Worm (Caenorhabditis elegans) whole organism, L3 larva: Measurements from ENCODE around the gene K12H6.7.

ENCODE experiments used
- R02D3.7 ChIP-seq: fragments of 150-350 bp; optimal IDR thresholded peaks from 2 replicates; lab custom pipeline; 2014; ENCODE audit warnings: missing biosample characterization, missing genetic modification characterization
- ZK546.5 ChIP-seq: sonication (generic microtip); optimal IDR thresholded peaks from 2 replicates; lab custom pipeline; 2017; ENCODE audit warnings: missing biosample characterization, missing genetic modification characterization
- ama-1 ChIP-seq: fragments of 150-350 bp; optimal IDR thresholded peaks from 2 replicates; lab custom pipeline; 2018
- ceh-28 ChIP-seq: fragments of 150-350 bp; optimal IDR thresholded peaks from 2 replicates; lab custom pipeline; 2014; ENCODE audit warnings: missing biosample characterization, missing genetic modification reagents, missing genetic modification characterization
- elt-2 ChIP-seq: sonication (generic microtip); optimal IDR thresholded peaks from 2 replicates; lab custom pipeline; 2016; ENCODE audit warnings: missing genetic modification reagents, mild to moderate bottlenecking, missing genetic modification characterization, missing compliant biosample characterization
- elt-3 ChIP-seq, 3 experiments: fragments of 150-350 bp in 1 of 3; sonication (generic microtip) in 2 of 3; optimal IDR thresholded peaks; 2 replicates in 2 of 3; 4 replicates in 1 of 3; lab custom pipeline; 2014 to 2017; ENCODE audit warnings: missing biosample characterization in 3 of 3, missing genetic modification characterization in 3 of 3
- lsy-12 ChIP-seq: sonication (generic microtip); optimal IDR thresholded peaks from 2 replicates; lab custom pipeline; 2016; ENCODE audit warnings: mild to moderate bottlenecking, missing genetic modification characterization, missing compliant biosample characterization
- nhr-11 ChIP-seq: fragments of 150-350 bp; optimal IDR thresholded peaks from 2 replicates; lab custom pipeline; 2014; ENCODE audit warnings: missing biosample characterization, missing genetic modification characterization
- nhr-28 ChIP-seq: fragments of 150-350 bp; optimal IDR thresholded peaks from 2 replicates; lab custom pipeline; 2014; ENCODE audit warnings: missing biosample characterization, missing genetic modification characterization
- skn-1 ChIP-seq: fragments of 150-350 bp; optimal IDR thresholded peaks from 2 replicates; lab custom pipeline; 2014; ENCODE audit warnings: missing biosample characterization, missing genetic modification characterization
- snpc-4 ChIP-seq: fragments of 150-350 bp; optimal IDR thresholded peaks from 2 replicates; lab custom pipeline; 2014; ENCODE audit warnings: missing biosample characterization, missing genetic modification characterization
- unc-39 ChIP-seq: sonication (generic microtip); optimal IDR thresholded peaks from 4 replicates; lab custom pipeline; 2017; ENCODE audit warnings: missing biosample characterization, missing genetic modification characterization
- ztf-11 ChIP-seq: fragments of 150-350 bp; optimal IDR thresholded peaks from 2 replicates; lab custom pipeline; 2014; ENCODE audit warnings: missing biosample characterization, missing genetic modification characterization
- ztf-4 ChIP-seq: fragments of 150-350 bp; optimal IDR thresholded peaks from 2 replicates; lab custom pipeline; 2014; ENCODE audit warnings: missing biosample characterization, missing genetic modification characterization

DNA sequence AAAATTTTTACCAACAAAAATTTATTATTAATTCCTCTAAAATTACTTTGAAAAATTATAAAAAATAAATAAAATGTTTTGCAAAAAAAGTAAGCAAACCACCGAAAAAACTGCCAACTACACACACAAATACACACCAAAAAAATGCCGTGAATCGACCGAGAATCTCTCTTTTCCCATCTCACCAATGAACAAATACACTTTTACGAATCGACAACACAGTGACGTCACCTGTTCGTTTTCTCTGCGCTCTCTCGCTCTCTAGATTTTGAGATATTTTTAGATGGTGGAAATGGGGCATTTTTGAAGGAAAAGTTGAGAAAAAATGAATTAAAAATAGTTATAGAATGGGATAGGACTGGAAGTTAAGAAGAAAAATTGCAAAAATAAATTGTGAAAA is 4.7 kb downstream of the K12H6.7 start:
- TF ChIP-seq elt-3 (tag; optimal IDR thresholded peaks at IDR 0.05; lab: Kevin White, UChicago), result no peak
- no peak for TF ChIP-seq nhr-28 (tag; lab: Kevin White, UChicago)
- TF ChIP-seq R02D3.7 (tag; lab: Kevin White, UChicago), result no peak
- no peak for TF ChIP-seq lsy-12 (tag; lab: Kevin White, UChicago)
- no peak for TF ChIP-seq ZK546.5
- peak; percentile 6 for TF ChIP-seq elt-2 (tag; lab: Kevin White, UChicago)
- no peak for TF ChIP-seq ceh-28 (tag; lab: Kevin White, UChicago)
- no peak for TF ChIP-seq snpc-4 (tag; lab: Kevin White, UChicago)
- no peak for TF ChIP-seq nhr-11 (tag; lab: Kevin White, UChicago)
- no peak for TF ChIP-seq skn-1 (tag; lab: Kevin White, UChicago)
- TF ChIP-seq unc-39 (tag; lab: Kevin White, UChicago), result no peak
- TF ChIP-seq ama-1 (lab: Kevin White, UChicago), result no peak
- no peak for TF ChIP-seq ztf-11 (tag; lab: Kevin White, UChicago)
- no peak for TF ChIP-seq ztf-4 (tag; lab: Kevin White, UChicago)
